Fruit fly (Drosophila melanogaster) whole organism, embryonic: ENCODE data around the gene Tcs6.

Source experiments
- ATbp ChIP-seq: fragments of 200-800 bp; sonication (Bioruptor generic); optimal IDR thresholded peaks from 2 replicates; lab custom pipeline; 2017; ENCODE audit warnings: missing biosample characterization, mild to moderate bottlenecking, missing genetic modification characterization, missing genetic modification reagents
- CG1024 ChIP-seq: fragments of 200-800 bp; sonication (Bioruptor generic); IDR thresholded peaks from 2 replicates; pipeline ENCODE4 v1.3.6; 2022; ENCODE audit warnings: missing biosample characterization, missing genetic modification characterization
- CG10321 ChIP-seq: fragments of 200-800 bp; sonication (Bioruptor generic); IDR thresholded peaks from 2 replicates; pipeline ENCODE4 v1.3.6; 2022; ENCODE audit warnings: missing biosample characterization, missing genetic modification characterization
- CG10366 ChIP-seq: fragments of 200-800 bp; sonication (Bioruptor generic); IDR thresholded peaks from 2 replicates; pipeline ENCODE4 v1.3.6; 2022; ENCODE audit warnings: missing biosample characterization, missing genetic modification characterization
- CG10543 ChIP-seq: fragments of 200-800 bp; sonication (Bioruptor generic); optimal IDR thresholded peaks from 3 replicates; lab custom pipeline; 2017; ENCODE audit warnings: missing biosample characterization, mild to moderate bottlenecking, missing genetic modification characterization, moderate library complexity
- CG12155 ChIP-seq: fragments of 200-800 bp; sonication (Bioruptor generic); optimal IDR thresholded peaks from 3 replicates; lab custom pipeline; 2016; ENCODE audit warnings: missing biosample characterization, missing genetic modification characterization
- CG1832 ChIP-seq: fragments of 200-800 bp; sonication (Bioruptor generic); optimal IDR thresholded peaks from 2 replicates; lab custom pipeline; 2017; ENCODE audit warnings: missing biosample characterization, mild to moderate bottlenecking, missing genetic modification characterization, inconsistent platforms
- CG18476 ChIP-seq: fragments of 200-800 bp; sonication (Bioruptor generic); optimal IDR thresholded peaks from 2 replicates; lab custom pipeline; 2016; ENCODE audit warnings: missing biosample characterization, mild to moderate bottlenecking, missing genetic modification characterization
- CG2889 ChIP-seq: fragments of 200-800 bp; sonication (Bioruptor generic); IDR thresholded peaks from 3 replicates; pipeline ENCODE4 v1.3.6; 2022; ENCODE audit warnings: missing biosample characterization, missing genetic modification characterization
- CG32532 ChIP-seq: fragments of 200-800 bp; sonication (Bioruptor generic); IDR thresholded peaks from 2 replicates; pipeline ENCODE4 v1.3.6; 2022; ENCODE audit warnings: missing biosample characterization, missing genetic modification characterization
- CG3281 ChIP-seq: fragments of 200-800 bp; sonication (Bioruptor generic); optimal IDR thresholded peaks from 3 replicates; lab custom pipeline; 2017; ENCODE audit warnings: missing biosample characterization, mild to moderate bottlenecking, missing genetic modification characterization
- CG4328 ChIP-seq: fragments of 200-800 bp; sonication (Bioruptor generic); optimal IDR thresholded peaks from 3 replicates; lab custom pipeline; 2017; ENCODE audit warnings: missing biosample characterization, missing genetic modification reagents, missing genetic modification characterization
- CG7963 ChIP-seq: fragments of 200-800 bp; sonication (Bioruptor generic); IDR thresholded peaks from 3 replicates; pipeline ENCODE4 v1.3.6; 2022; ENCODE audit warnings: missing biosample characterization, missing genetic modification characterization; ENCODE audit not compliant: partially characterized antibody
- CG8478 ChIP-seq: fragments of >200 bp; optimal IDR thresholded peaks from 2 replicates; lab custom pipeline; 2018
- Camta ChIP-seq: fragments of 200-800 bp; sonication (Bioruptor generic); optimal IDR thresholded peaks from 2 replicates; lab custom pipeline; 2016; ENCODE audit warnings: missing biosample characterization, missing genetic modification characterization
- Chrac-16 ChIP-seq: fragments of 200-800 bp; sonication (Bioruptor generic); optimal IDR thresholded peaks from 3 replicates; lab custom pipeline; 2016; ENCODE audit warnings: missing biosample characterization, missing genetic modification characterization
- Dip3 ChIP-seq: fragments of 200-800 bp; sonication (Bioruptor generic); optimal IDR thresholded peaks from 3 replicates; lab custom pipeline; 2016; ENCODE audit warnings: missing biosample characterization, missing genetic modification characterization
- Dll ChIP-seq: fragments of 200-800 bp; sonication (Bioruptor generic); IDR thresholded peaks from 4 replicates; pipeline ENCODE4 v1.3.6; 2022; ENCODE audit warnings: missing biosample characterization, missing genetic modification characterization; ENCODE audit not compliant: partially characterized antibody
- Ets97D ChIP-seq: fragments of 200-800 bp; sonication (Bioruptor generic); optimal IDR thresholded peaks from 3 replicates; lab custom pipeline; 2016; ENCODE audit warnings: missing biosample characterization, missing genetic modification characterization
- Fer2 ChIP-seq: fragments of 200-800 bp; sonication (Bioruptor generic); optimal IDR thresholded peaks from 2 replicates; lab custom pipeline; 2018; ENCODE audit warnings: missing biosample characterization, mild to moderate bottlenecking, missing genetic modification characterization, moderate library complexity
- HLHmδ ChIP-seq: fragments of 200-800 bp; sonication (Bioruptor generic); optimal IDR thresholded peaks from 2 replicates; lab custom pipeline; 2018; ENCODE audit warnings: missing biosample characterization, mild to moderate bottlenecking, missing genetic modification characterization, moderate library complexity
- Hmx ChIP-seq: fragments of 200-800 bp; sonication (Bioruptor generic); optimal IDR thresholded peaks from 2 replicates; lab custom pipeline; 2016; ENCODE audit warnings: missing biosample characterization, missing genetic modification characterization
- Jarid2 ChIP-seq: fragments of 200-800 bp; sonication (Bioruptor generic); optimal IDR thresholded peaks from 3 replicates; lab custom pipeline; 2017; ENCODE audit warnings: mild to moderate bottlenecking, missing biosample characterization, missing genetic modification reagents, missing genetic modification characterization
- Mad ChIP-seq: fragments of 200-800 bp; sonication (Bioruptor generic); optimal IDR thresholded peaks from 2 replicates; lab custom pipeline; 2016; ENCODE audit warnings: missing biosample characterization, missing genetic modification characterization
- Med ChIP-seq: fragments of 200-800 bp; sonication (Bioruptor generic); peaks from one replicate; lab custom pipeline; 2016; ENCODE audit warnings: missing biosample characterization, missing genetic modification characterization, mild to moderate bottlenecking, inconsistent platforms, moderate library complexity
- Neu2 ChIP-seq: fragments of 200-800 bp; sonication (Bioruptor generic); optimal IDR thresholded peaks from 3 replicates; lab custom pipeline; 2016; ENCODE audit warnings: missing biosample characterization, missing genetic modification characterization, borderline replicate concordance
- Usf ChIP-seq: fragments of 200-800 bp; sonication (Bioruptor generic); optimal IDR thresholded peaks from 2 replicates; lab custom pipeline; 2017; ENCODE audit warnings: missing genotype, missing biosample characterization, missing genetic modification characterization
- Xrp1 ChIP-seq: fragments of 200-800 bp; sonication (Bioruptor generic); IDR thresholded peaks from 2 replicates; pipeline ENCODE4 v1.3.6; 2022; ENCODE audit warnings: missing biosample characterization, missing genetic modification characterization
- bab2 ChIP-seq: fragments of 200-800 bp; sonication (Bioruptor generic); optimal IDR thresholded peaks from 2 replicates; lab custom pipeline; 2016; ENCODE audit warnings: missing biosample characterization, missing genetic modification characterization
- caup ChIP-seq: fragments of 200-800 bp; sonication (Bioruptor generic); optimal IDR thresholded peaks from 3 replicates; lab custom pipeline; 2017; ENCODE audit warnings: missing biosample characterization, mild to moderate bottlenecking, missing genetic modification characterization, moderate library complexity; ENCODE audit not compliant: severe bottlenecking
- chif ChIP-seq, 2 experiments: fragments of 200-800 bp; sonication (Bioruptor generic); optimal IDR thresholded peaks; 3 replicates each; lab custom pipeline; 2016; ENCODE audit warnings: missing biosample characterization in 2 of 2, missing genetic modification characterization in 2 of 2
- da ChIP-seq: fragments of 200-800 bp; sonication (Bioruptor generic); optimal IDR thresholded peaks from 2 replicates; lab custom pipeline; 2016; ENCODE audit warnings: missing biosample characterization, missing genetic modification characterization
- grn ChIP-seq: fragments of 200-800 bp; sonication (Bioruptor generic); optimal IDR thresholded peaks from 3 replicates; lab custom pipeline; 2017; ENCODE audit warnings: missing biosample characterization, missing genetic modification characterization
- hkb ChIP-seq, 2 experiments: fragments of 200-800 bp in 1 of 2; fragments of >200 bp in 1 of 2; sonication (Bioruptor generic) in 1 of 2; IDR thresholded peaks in 1 of 2; optimal IDR thresholded peaks in 1 of 2; 2 replicates each; pipeline versions ENCODE4 v1.3.6 to Lab custom; 2017 to 2022; ENCODE audit warnings: missing biosample characterization in 1 of 2, missing genetic modification characterization in 1 of 2
- inv ChIP-seq: fragments of 200-800 bp; sonication (Bioruptor generic); IDR thresholded peaks from 2 replicates; pipeline ENCODE4 v1.3.6; 2022; ENCODE audit warnings: missing biosample characterization, missing genetic modification characterization; ENCODE audit not compliant: partially characterized antibody
- luna ChIP-seq: fragments of 200-800 bp; sonication (Bioruptor generic); optimal IDR thresholded peaks from 2 replicates; lab custom pipeline; 2016; ENCODE audit warnings: missing biosample characterization, missing genetic modification characterization
- mam ChIP-seq: fragments of 200-800 bp; sonication (Bioruptor generic); optimal IDR thresholded peaks from 3 replicates; lab custom pipeline; 2016; ENCODE audit warnings: missing biosample characterization, missing genetic modification characterization
- mirr ChIP-seq: fragments of 200-800 bp; sonication (Bioruptor generic); optimal IDR thresholded peaks from 3 replicates; lab custom pipeline; 2018; ENCODE audit warnings: missing biosample characterization, mild to moderate bottlenecking, missing genetic modification characterization
- nerfin-2 ChIP-seq: fragments of 200-800 bp; sonication (Bioruptor generic); IDR thresholded peaks from 2 replicates; pipeline ENCODE4 v1.3.6; 2022; ENCODE audit warnings: missing biosample characterization, missing genetic modification characterization; ENCODE audit not compliant: partially characterized antibody
- oc ChIP-seq: fragments of 200-800 bp; sonication (Bioruptor generic); optimal IDR thresholded peaks from 2 replicates; lab custom pipeline; 2018; ENCODE audit warnings: missing biosample characterization, mild to moderate bottlenecking, missing genetic modification characterization, moderate library complexity
- odd ChIP-seq: fragments of 200-800 bp; sonication (Bioruptor generic); optimal IDR thresholded peaks from 2 replicates; lab custom pipeline; 2017; ENCODE audit warnings: missing biosample characterization, mild to moderate bottlenecking, missing genetic modification characterization
- pan ChIP-seq, 4 experiments: fragments of >200 bp in 3 of 4; fragments of 200-800 bp in 1 of 4; sonication (Bioruptor generic) in 1 of 4; optimal IDR thresholded peaks in 3 of 4; IDR thresholded peaks in 1 of 4; 2 replicates each; pipeline versions ENCODE4 v1.3.6 to Lab custom; 2017 to 2022; ENCODE audit warnings: missing biosample characterization in 2 of 4, missing genetic modification characterization in 2 of 4, mixed read lengths in 1 of 4
- pb ChIP-seq: fragments of 200-800 bp; sonication (Bioruptor generic); optimal IDR thresholded peaks from 3 replicates; lab custom pipeline; 2016; ENCODE audit warnings: missing biosample characterization, missing genetic modification characterization
- pfk ChIP-seq: fragments of 200-800 bp; sonication (Bioruptor generic); optimal IDR thresholded peaks from 2 replicates; lab custom pipeline; 2018; ENCODE audit warnings: missing biosample characterization, mild to moderate bottlenecking, missing genetic modification characterization, moderate library complexity
- ro ChIP-seq: fragments of 200-800 bp; sonication (Bioruptor generic); IDR thresholded peaks from 2 replicates; pipeline ENCODE4 v1.3.6; 2022; ENCODE audit warnings: missing biosample characterization, missing genetic modification characterization
- seq ChIP-seq: fragments of 200-800 bp; sonication (Bioruptor generic); IDR thresholded peaks from 2 replicates; pipeline ENCODE4 v1.3.6; 2022; ENCODE audit warnings: missing biosample characterization, missing genetic modification characterization
- shn ChIP-seq: fragments of 200-800 bp; sonication (Bioruptor generic); optimal IDR thresholded peaks from 3 replicates; lab custom pipeline; 2016; ENCODE audit warnings: missing biosample characterization, missing genetic modification characterization
- tll ChIP-seq, 2 experiments: fragments of 200-800 bp in 1 of 2; fragments of >200 bp in 1 of 2; sonication (Bioruptor generic) in 1 of 2; optimal IDR thresholded peaks; 2 replicates each; lab custom pipeline; 2017 to 2019; ENCODE audit warnings: missing biosample characterization in 2 of 2, missing genetic modification characterization in 2 of 2, mild to moderate bottlenecking in 1 of 2, moderate library complexity in 1 of 2
- yki ChIP-seq: fragments of >200 bp; optimal IDR thresholded peaks from 3 replicates; lab custom pipeline; 2018
- z ChIP-seq: fragments of 200-800 bp; sonication (Bioruptor generic); IDR thresholded peaks from 3 replicates; pipeline ENCODE4 v1.3.6; 2022; ENCODE audit warnings: missing biosample characterization, missing genetic modification characterization

Tcs6 gene

dm6 chr3R:26014262-26014833 is 43.7 kb downstream of the Tcs6 start, which contains the start of gene Kaz-m1 (continued):
- TF ChIP-seq ro (GFP tag; lab: Robert Waterston, UW) (no peak), Camta (no peak), tll (GFP tag; optimal IDR thresholded peaks at IDR 0.05; lab: Kevin White, UChicago) (no peak), Xrp1 (GFP tag; lab: Robert Waterston, UW) (peak; percentile 73), z (GFP tag; lab: Robert Waterston, UW) (no peak), Dll (no peak), CG18476 (GFP tag; lab: Kevin White, UChicago) (no peak), pan (optimal IDR thresholded peaks at IDR 0.05; lab: Kevin White, UChicago) (no peak), pan (GFP tag; optimal IDR thresholded peaks at IDR 0.05 in 1 of 2, IDR thresholded peaks at IDR 0.05 in 1 of 2) (no peak), nerfin-2 (GFP tag; lab: Robert Waterston, UW) (no peak), CG1832 (GFP tag; lab: Kevin White, UChicago) (no peak), seq (GFP tag; lab: Robert Waterston, UW) (no peak), CG7963 (GFP tag; lab: Robert Waterston, UW) (no peak), ATbp (no peak), inv (no peak), caup (GFP tag; lab: Kevin White, UChicago) (no peak), pb (GFP tag; lab: Kevin White, UChicago) (no peak), Hmx (GFP tag; lab: Kevin White, UChicago) (no peak), mam (GFP tag; lab: Kevin White, UChicago) (no peak), Neu2 (GFP tag; lab: Kevin White, UChicago) (no peak), CG32532 (GFP tag; lab: Robert Waterston, UW) (peak; percentile 45; the same call in 1 of the 2 replicates), CG2889 (GFP tag; lab: Robert Waterston, UW) (no peak), Usf (GFP tag; lab: Kevin White, UChicago) (no peak), CG8478 (no peak), mirr (peak; percentile 4), CG10321 (no peak), Jarid2 (GFP tag; lab: Kevin White, UChicago) (no peak), CG3281 (GFP tag; lab: Kevin White, UChicago) (peak; percentile 31), da (GFP tag; lab: Kevin White, UChicago) (no peak), pfk (GFP tag; lab: Kevin White, UChicago) (no peak), HLHmδ (GFP tag; lab: Kevin White, UChicago) (no peak), odd (peak; percentile 7), Ets97D (GFP tag; lab: Kevin White, UChicago) (no peak), CG4328 (no peak), grn (GFP tag; lab: Kevin White, UChicago) (peak; percentile 67), Med (peak; percentile 39), shn (GFP tag; lab: Kevin White, UChicago) (no peak), hkb (optimal IDR thresholded peaks at IDR 0.05; lab: Kevin White, UChicago) (no peak), hkb (GFP tag; IDR thresholded peaks at IDR 0.05; lab: Robert Waterston, UW) (peak; percentile 60), CG1024 (GFP tag; lab: Robert Waterston, UW) (no peak), CG10543 (GFP tag; lab: Kevin White, UChicago) (no peak), chif (GFP tag; optimal IDR thresholded peaks at IDR 0.05; lab: Kevin White, UChicago) (no peak), CG12155 (GFP tag; lab: Kevin White, UChicago) (peak; percentile 30), luna (GFP tag; lab: Kevin White, UChicago) (no peak), Dip3 (GFP tag; lab: Kevin White, UChicago) (no peak), Chrac-16 (GFP tag; lab: Kevin White, UChicago) (no peak), yki (lab: Kevin White, UChicago) (no peak), Fer2 (tag; lab: Kevin White, UChicago) (no peak), Mad (no peak), oc (tag; lab: Kevin White, UChicago) (peak; percentile 17), bab2 (GFP tag; lab: Kevin White, UChicago) (no peak), CG10366 (GFP tag; lab: Robert Waterston, UW) (0 out of 2 replicates have a peak, but pooled peaks have one; percentile 13)
